Worm (Caenorhabditis elegans) whole organism, L3 larva: ENCODE data around the gene grd-13.
A peak's percentile ranks its signal among the peaks of the same experiment; 100 is the strongest.
"Not testable (repeated sequence)": the region's sequence is repeated elsewhere in the genome, so short reads cannot be mapped to it uniquely, and the experiment has no call there.

Experiments
- ZK546.5 ChIP-seq: sonication (generic microtip); optimal IDR thresholded peaks from 2 replicates; lab custom pipeline; 2017; ENCODE audit warnings: missing biosample characterization, missing genetic modification characterization
- ama-1 ChIP-seq: fragments of 150-350 bp; optimal IDR thresholded peaks from 2 replicates; lab custom pipeline; 2018
- ceh-16 ChIP-seq: sonication (generic microtip); optimal IDR thresholded peaks from 2 replicates; lab custom pipeline; 2017; ENCODE audit warnings: missing biosample characterization, missing genetic modification characterization
- ceh-28 ChIP-seq: fragments of 150-350 bp; optimal IDR thresholded peaks from 2 replicates; lab custom pipeline; 2014; ENCODE audit warnings: missing biosample characterization, missing genetic modification reagents, missing genetic modification characterization
- ceh-82 ChIP-seq: fragments of 150-350 bp; optimal IDR thresholded peaks from 2 replicates; lab custom pipeline; 2014; ENCODE audit warnings: missing biosample characterization, missing genetic modification characterization
- ceh-9 ChIP-seq: sonication (generic microtip); optimal IDR thresholded peaks from 2 replicates; lab custom pipeline; 2018; ENCODE audit warnings: missing biosample characterization, missing genetic modification characterization
- daf-12 ChIP-seq: fragments of 150-350 bp; optimal IDR thresholded peaks from 2 replicates; lab custom pipeline; 2014; ENCODE audit warnings: missing biosample characterization, missing genetic modification reagents, missing genetic modification characterization
- elt-1 ChIP-seq: fragments of 150-350 bp; optimal IDR thresholded peaks from 2 replicates; lab custom pipeline; 2014; ENCODE audit warnings: missing biosample characterization, missing genetic modification characterization
- elt-2 ChIP-seq: sonication (generic microtip); optimal IDR thresholded peaks from 2 replicates; lab custom pipeline; 2016; ENCODE audit warnings: missing genetic modification reagents, mild to moderate bottlenecking, missing genetic modification characterization, missing compliant biosample characterization
- elt-3 ChIP-seq, 3 experiments: fragments of 150-350 bp in 1 of 3; sonication (generic microtip) in 2 of 3; optimal IDR thresholded peaks; 2 replicates in 2 of 3; 4 replicates in 1 of 3; lab custom pipeline; 2014 to 2017; ENCODE audit warnings: missing biosample characterization in 3 of 3, missing genetic modification characterization in 3 of 3
- eor-1 ChIP-seq, 2 experiments: fragments of 150-350 bp; optimal IDR thresholded peaks; 2 replicates each; lab custom pipeline; 2014 to 2018; ENCODE audit warnings: missing biosample characterization in 2 of 2, missing genetic modification characterization in 2 of 2
- fkh-10 ChIP-seq: sonication (generic microtip); optimal IDR thresholded peaks from 2 replicates; lab custom pipeline; 2017; ENCODE audit warnings: missing biosample characterization, missing genetic modification reagents, missing genetic modification characterization
- fkh-2 ChIP-seq: fragments of 150-350 bp; optimal IDR thresholded peaks from 2 replicates; lab custom pipeline; 2014; ENCODE audit warnings: missing biosample characterization, missing genetic modification reagents, missing genetic modification characterization
- fos-1 ChIP-seq: fragments of 150-350 bp; optimal IDR thresholded peaks from 2 replicates; lab custom pipeline; 2014; ENCODE audit warnings: missing biosample characterization, missing genetic modification characterization
- hmg-11 ChIP-seq: sonication (generic microtip); optimal IDR thresholded peaks from 2 replicates; lab custom pipeline; 2016; ENCODE audit warnings: missing genetic modification characterization, missing compliant biosample characterization
- jun-1 ChIP-seq: fragments of 150-350 bp; optimal IDR thresholded peaks from 2 replicates; lab custom pipeline; 2014; ENCODE audit warnings: missing biosample characterization, missing genetic modification reagents, missing genetic modification characterization
- lin-15B ChIP-seq: fragments of 150-350 bp; optimal IDR thresholded peaks from 2 replicates; lab custom pipeline; 2014; ENCODE audit warnings: missing biosample characterization, missing genetic modification characterization
- lin-39 ChIP-seq: fragments of 150-350 bp; optimal IDR thresholded peaks from 2 replicates; lab custom pipeline; 2018; ENCODE audit warnings: missing biosample characterization, missing genetic modification reagents, missing genetic modification characterization
- lsy-12 ChIP-seq: sonication (generic microtip); optimal IDR thresholded peaks from 2 replicates; lab custom pipeline; 2016; ENCODE audit warnings: mild to moderate bottlenecking, missing genetic modification characterization, missing compliant biosample characterization
- mdl-1 ChIP-seq: fragments of 150-350 bp; optimal IDR thresholded peaks from 2 replicates; lab custom pipeline; 2014; ENCODE audit warnings: missing biosample characterization, missing genetic modification characterization
- mml-1 ChIP-seq: fragments of 150-350 bp; sonication (generic microtip); optimal IDR thresholded peaks from 3 replicates; lab custom pipeline; 2014; ENCODE audit warnings: missing biosample characterization, missing genetic modification characterization
- nfya-1 ChIP-seq: sonication (generic microtip); optimal IDR thresholded peaks from 2 replicates; lab custom pipeline; 2017; ENCODE audit warnings: missing genetic modification characterization, mild to moderate bottlenecking, missing compliant biosample characterization, antibody characterized with exemption, moderate library complexity; ENCODE audit not compliant: insufficient read depth
- nhr-23 ChIP-seq: fragments of 150-350 bp; optimal IDR thresholded peaks from 2 replicates; lab custom pipeline; 2014; ENCODE audit warnings: missing biosample characterization, missing genetic modification reagents, missing genetic modification characterization
- nhr-237 ChIP-seq: fragments of 150-350 bp; optimal IDR thresholded peaks from 2 replicates; lab custom pipeline; 2014; ENCODE audit warnings: missing biosample characterization, missing genetic modification characterization
- nhr-25 ChIP-seq: sonication (generic microtip); optimal IDR thresholded peaks from 2 replicates; lab custom pipeline; 2017; ENCODE audit warnings: missing biosample characterization, missing genetic modification characterization
- nhr-43 ChIP-seq: sonication (generic microtip); optimal IDR thresholded peaks from 2 replicates; lab custom pipeline; 2016; ENCODE audit warnings: mild to moderate bottlenecking, missing genetic modification characterization, missing compliant biosample characterization; ENCODE audit not compliant: poor library complexity, severe bottlenecking
- nhr-67 ChIP-seq: fragments of 150-350 bp; optimal IDR thresholded peaks from 2 replicates; lab custom pipeline; 2014; ENCODE audit warnings: missing biosample characterization, missing genetic modification characterization
- nhr-76 ChIP-seq: fragments of 150-350 bp; sonication (generic microtip); optimal IDR thresholded peaks from 5 replicates; lab custom pipeline; 2014; ENCODE audit warnings: missing biosample characterization, missing genetic modification characterization
- nhr-77 ChIP-seq: fragments of 150-350 bp; optimal IDR thresholded peaks from 2 replicates; lab custom pipeline; 2014; ENCODE audit warnings: missing biosample characterization, missing genetic modification characterization
- pha-4 ChIP-seq: fragments of 150-350 bp; optimal IDR thresholded peaks from 2 replicates; lab custom pipeline; 2014; ENCODE audit warnings: missing biosample characterization, missing genetic modification reagents, missing genetic modification characterization
- pqm-1 ChIP-seq: fragments of 150-350 bp; optimal IDR thresholded peaks from 2 replicates; lab custom pipeline; 2017; ENCODE audit warnings: missing biosample characterization, missing genetic modification characterization, inconsistent platforms
- skn-1 ChIP-seq: fragments of 150-350 bp; optimal IDR thresholded peaks from 2 replicates; lab custom pipeline; 2014; ENCODE audit warnings: missing biosample characterization, missing genetic modification characterization
- tbx-2 ChIP-seq: sonication (generic microtip); optimal IDR thresholded peaks from 2 replicates; lab custom pipeline; 2016; ENCODE audit warnings: mild to moderate bottlenecking, missing genetic modification characterization, missing compliant biosample characterization
- unc-39 ChIP-seq: sonication (generic microtip); optimal IDR thresholded peaks from 4 replicates; lab custom pipeline; 2017; ENCODE audit warnings: missing biosample characterization, missing genetic modification characterization
- zag-1 ChIP-seq: fragments of 150-350 bp; optimal IDR thresholded peaks from 2 replicates; lab custom pipeline; 2014; ENCODE audit warnings: missing biosample characterization, missing genetic modification characterization
- ztf-11 ChIP-seq: fragments of 150-350 bp; optimal IDR thresholded peaks from 2 replicates; lab custom pipeline; 2014; ENCODE audit warnings: missing biosample characterization, missing genetic modification characterization
- ztf-4 ChIP-seq: fragments of 150-350 bp; optimal IDR thresholded peaks from 2 replicates; lab custom pipeline; 2014; ENCODE audit warnings: missing biosample characterization, missing genetic modification characterization

Gene grd-13

ce11 chrIV:3438022-3438421 is at the start of gene grd-13:
Gene grd-13, plus strand, starts transcription at chrIV:3438312.
- TF ChIP-seq skn-1 (tag; lab: Kevin White, UChicago) = no peak
- peak; percentile 89 for TF ChIP-seq elt-1
- TF ChIP-seq nhr-25 (tag; lab: Kevin White, UChicago) = peak; percentile 71

DNA sequence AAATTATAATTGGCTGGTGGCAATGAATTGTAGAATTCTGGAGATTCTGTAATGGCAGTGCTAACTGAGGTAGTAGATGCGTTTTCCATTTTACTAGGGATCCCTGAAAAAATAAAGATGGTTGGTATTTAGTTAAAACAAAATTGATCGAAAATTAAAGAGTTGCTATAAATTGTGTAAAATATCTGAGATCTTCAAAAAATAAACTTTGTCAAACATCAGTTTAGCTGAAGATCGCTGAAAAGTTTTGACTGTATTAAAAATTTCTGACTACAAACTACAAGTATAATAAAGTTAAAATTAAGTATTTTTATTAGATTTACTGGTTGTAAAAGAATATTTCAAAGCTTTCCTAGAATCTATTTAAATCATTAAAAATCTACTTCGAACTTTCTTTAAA is 48.1 kb upstream of the grd-13 start, which contains the start of gene B0546.5:
Gene B0546.5 (minus strand): TSS at position 101 of the 400 bp plus-strand sequence.
- TF ChIP-seq jun-1, nhr-77, zag-1 (tag; lab: Kevin White, UChicago): not testable (repeated sequence)

- TF ChIP-seq nhr-77, lsy-12, mdl-1 (tag; lab: Kevin White, UChicago): not testable (repeated sequence)
Measured at ce11 chrIV:3394066-3394465, 44.0 kb upstream of the grd-13 start, which contains the start of gene C04C3.4. Gene C04C3.4, plus strand, starts transcription at chrIV:3394366.

DNA sequence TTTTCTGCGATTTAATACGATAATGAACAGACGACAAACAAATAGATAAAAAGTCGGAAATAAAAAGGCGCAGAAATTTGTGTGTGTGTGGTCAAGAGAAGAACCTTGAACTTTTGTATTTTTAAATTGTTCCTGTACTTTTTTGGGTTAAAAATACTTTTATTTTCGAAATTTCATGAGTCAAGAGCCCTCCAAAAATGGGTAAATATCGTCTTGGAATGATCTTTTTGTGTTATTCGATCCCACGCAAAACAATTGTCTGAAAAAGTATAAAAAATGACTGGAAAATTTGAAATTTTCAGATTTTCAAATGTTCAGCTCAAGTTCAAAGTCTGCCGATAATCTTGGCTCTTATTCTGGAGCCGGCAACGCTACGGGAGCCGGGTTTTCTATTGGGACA is 42.5 kb upstream of the grd-13 start, which contains the start of gene C04C3.14:
Gene C04C3.14 (plus strand): TSS at position 301 of the 400 bp plus-strand sequence.
- TF ChIP-seq elt-1 = no peak

DNA sequence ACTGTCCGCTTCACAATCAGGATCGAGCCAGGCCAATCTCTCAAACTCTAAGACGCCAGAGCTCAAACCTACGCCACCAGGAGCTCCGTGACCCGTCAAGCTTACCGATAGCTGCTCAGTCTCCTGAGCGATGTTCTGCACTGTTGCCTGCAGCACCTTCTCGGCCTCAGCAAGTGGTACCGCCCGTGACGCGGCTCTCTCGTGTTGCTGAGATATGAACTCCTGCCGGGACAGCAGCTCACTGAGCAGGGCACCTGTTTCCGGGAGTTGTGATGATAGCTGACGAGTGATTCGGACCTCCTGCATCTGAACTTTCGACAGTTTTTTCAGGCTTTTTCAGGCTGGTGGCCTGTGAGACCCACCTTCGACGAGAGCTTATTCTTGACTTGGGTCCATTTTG is 40.0 kb upstream of the grd-13 start:
- TF ChIP-seq nhr-67 (tag; lab: Kevin White, UChicago) = no peak
- TF ChIP-seq ZK546.5 = no peak
- TF ChIP-seq daf-12 (tag; lab: Kevin White, UChicago) = no peak
- TF ChIP-seq hmg-11 (tag; lab: Kevin White, UChicago) = no peak
- no peak for TF ChIP-seq eor-1 (tag; optimal IDR thresholded peaks at IDR 0.05; lab: Kevin White, UChicago)
- TF ChIP-seq mdl-1 (tag; lab: Kevin White, UChicago) = no peak
- no peak for TF ChIP-seq ama-1 (lab: Kevin White, UChicago)
- TF ChIP-seq fkh-10 = no peak
- TF ChIP-seq ceh-16 (tag; lab: Kevin White, UChicago) = no peak
- no peak for TF ChIP-seq ztf-4 (tag; lab: Kevin White, UChicago)
- TF ChIP-seq fos-1 = no peak

- TF ChIP-seq ztf-11 (tag; lab: Kevin White, UChicago) (no peak), pha-4 (tag; lab: Kevin White, UChicago) (peak; percentile 37), fkh-2 (tag; lab: Kevin White, UChicago) (no peak), mml-1 (no peak), elt-2 (peak; percentile 28), lin-15B (peak; percentile 33), fos-1 (no peak), hmg-11 (tag; lab: Kevin White, UChicago) (peak; percentile 58), elt-3 (tag; optimal IDR thresholded peaks at IDR 0.05; lab: Kevin White, UChicago) (no peak), ZK546.5 (no peak), ceh-82 (no peak), nhr-67 (tag; lab: Kevin White, UChicago) (no peak), nfya-1 (tag; lab: Kevin White, UChicago) (peak; percentile 65)
Measured at ce11 chrIV:3399015-3399722, 38.9 kb upstream of the grd-13 start, which contains the start of the genes dyf-3 and pdhb-1. Gene dyf-3, minus strand, starts transcription at chrIV:3399231. Gene pdhb-1, plus strand, starts transcription at chrIV:3399672.

ce11 chrIV:3400941-3401340 is 37.2 kb upstream of the grd-13 start:
- TF ChIP-seq elt-2 = peak; percentile 83
- TF ChIP-seq nhr-76 (tag; lab: Kevin White, UChicago) = no peak
- TF ChIP-seq nhr-43 (tag; lab: Kevin White, UChicago) = no peak
- TF ChIP-seq unc-39 = no peak
- no peak for TF ChIP-seq hmg-11 (tag; lab: Kevin White, UChicago)
- no peak for TF ChIP-seq skn-1 (tag; lab: Kevin White, UChicago)
- no peak for TF ChIP-seq fkh-2 (tag; lab: Kevin White, UChicago)
- no peak for TF ChIP-seq ceh-9 (tag; lab: Kevin White, UChicago)
- TF ChIP-seq nhr-67 (tag; lab: Kevin White, UChicago) = no peak
- no peak for TF ChIP-seq lin-39 (tag; lab: Kevin White, UChicago)
- no peak for TF ChIP-seq ztf-11 (tag; lab: Kevin White, UChicago)
- no peak for TF ChIP-seq zag-1 (tag; lab: Kevin White, UChicago)
- TF ChIP-seq ceh-16 (tag; lab: Kevin White, UChicago) = no peak
- no peak for TF ChIP-seq tbx-2 (tag; lab: Kevin White, UChicago)
- TF ChIP-seq fkh-10 = no peak
- TF ChIP-seq pqm-1 = peak; percentile 90
- TF ChIP-seq nfya-1 (tag; lab: Kevin White, UChicago) = no peak
- peak; percentile 27 for TF ChIP-seq pha-4 (tag; lab: Kevin White, UChicago)
- no peak for TF ChIP-seq nhr-23 (tag; lab: Kevin White, UChicago)
- TF ChIP-seq ama-1 (lab: Kevin White, UChicago) = no peak
- TF ChIP-seq lsy-12 (tag; lab: Kevin White, UChicago) = no peak
- TF ChIP-seq mml-1 = no peak
- no peak for TF ChIP-seq ceh-28 (tag; lab: Kevin White, UChicago)
- TF ChIP-seq nhr-25 (tag; lab: Kevin White, UChicago) = no peak
- no peak for TF ChIP-seq fos-1
- no peak for TF ChIP-seq nhr-237 (tag; lab: Kevin White, UChicago)
